Fruit fly (Drosophila melanogaster) ovary, adult (tissue): ENCODE results near the gene Osi5.

Experiments used
- CG17801 ChIP-seq: fragments of 200-800 bp; optimal IDR thresholded peaks from 2 replicates; lab custom pipeline; 2019; ENCODE audit warnings: missing biosample characterization, mild to moderate bottlenecking, missing genetic modification characterization, moderate library complexity; ENCODE audit not compliant: partially characterized antibody

Osi5 gene

dm6 chr3R:6265890-6266289, 38.6 kb downstream of the Osi5 start, which contains the start of gene Osi10b:
Gene Osi10b, plus strand, starts transcription at chr3R:6266190.
- no peak for TF ChIP-seq CG17801

DNA sequence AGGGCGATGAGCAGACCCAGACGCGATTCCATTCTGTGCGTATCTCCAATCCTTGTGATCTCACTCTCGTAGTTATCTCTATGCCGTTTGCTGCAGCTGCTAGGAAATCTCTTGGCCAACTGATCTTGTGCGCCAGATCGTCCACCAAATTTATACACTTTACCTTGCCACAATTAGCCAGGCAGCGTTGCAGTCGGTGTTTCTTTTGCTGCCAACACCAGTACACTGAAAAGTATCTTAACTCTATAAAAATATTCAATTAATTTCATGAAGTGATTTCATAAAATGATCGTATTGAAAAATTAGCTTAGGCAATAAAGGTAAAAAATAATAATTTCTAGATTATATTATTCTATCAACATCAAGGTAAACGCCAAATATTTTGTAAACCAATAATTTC, 41.3 kb downstream of the Osi5 start, which contains the start of gene Osi11:
Gene Osi11, minus strand, starts transcription at position 101 of the 400 bp plus-strand sequence.
- no peak for TF ChIP-seq CG17801

DNA sequence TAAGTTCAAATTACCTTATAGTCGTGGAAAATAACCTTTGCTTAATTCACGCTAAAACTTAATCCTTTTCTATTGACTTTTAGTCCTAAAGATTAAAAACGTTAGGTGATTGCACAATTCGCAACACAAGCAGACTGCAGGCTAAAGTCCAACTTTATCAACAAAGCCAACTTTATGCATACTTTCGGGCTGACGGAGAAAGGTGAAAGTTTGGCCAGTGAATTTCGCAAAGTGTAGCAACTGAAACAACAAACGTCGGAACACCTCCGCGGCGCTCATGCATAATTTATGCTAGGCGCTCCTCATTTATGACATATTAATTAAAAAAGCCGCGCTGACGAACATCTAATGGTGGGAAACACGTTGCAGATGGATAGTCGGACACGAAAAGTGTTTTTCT, 42.7 kb downstream of the Osi5 start:
- no peak for TF ChIP-seq CG17801

dm6 chr3R:6278231-6278630, 50.9 kb downstream of the Osi5 start, which contains the start of gene Osi12:
Gene Osi12, plus strand, starts transcription at chr3R:6278531.
- TF ChIP-seq CG17801, result no peak
